Worm (Caenorhabditis elegans): Measurements from ENCODE around the gene Y66D12A.16.

DNA sequence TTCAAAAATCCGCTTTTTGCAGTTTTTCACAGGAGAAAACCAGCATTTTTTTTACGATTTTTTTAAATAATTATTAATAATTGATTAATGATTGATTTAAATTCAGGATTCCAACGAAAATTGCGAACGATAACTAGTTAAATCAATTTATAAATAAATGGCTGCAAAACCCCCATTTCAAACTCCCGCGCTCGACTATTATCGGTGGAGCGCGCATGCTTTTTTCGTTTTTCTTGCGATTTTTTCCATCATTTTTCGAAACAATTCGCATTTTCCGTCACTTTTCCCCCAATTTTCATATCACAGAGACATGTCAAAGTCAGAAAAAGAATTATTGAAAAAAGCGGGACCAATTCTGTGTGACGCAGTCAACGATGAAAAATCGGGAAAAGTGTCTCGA, 42.2 kb downstream of the Y66D12A.16 start, which contains the start of gene Y66D12A.10:
- TF ChIP-seq nhr-11 (tag; optimal IDR thresholded peaks at IDR 0.05): no peak
- TF ChIP-seq ceh-82 (tag; optimal IDR thresholded peaks at IDR 0.05): no peak
- no peak for TF ChIP-seq ZK546.5 (tag; optimal IDR thresholded peaks at IDR 0.05)
- no peak for TF ChIP-seq jun-1 (tag; optimal IDR thresholded peaks at IDR 0.05)
- TF ChIP-seq fkh-10 (GFP tag; optimal IDR thresholded peaks at IDR 0.05): no peak
- no peak for TF ChIP-seq zag-1 (tag; optimal IDR thresholded peaks at IDR 0.05)
- no peak for TF ChIP-seq egl-5 (tag; optimal IDR thresholded peaks at IDR 0.05)
- no peak for TF ChIP-seq aly-2 (tag; optimal IDR thresholded peaks at IDR 0.05)
- TF ChIP-seq pha-4 (tag; optimal IDR thresholded peaks at IDR 0.05): no peak
- TF ChIP-seq lsy-12 (tag; optimal IDR thresholded peaks at IDR 0.05): no peak
